Worm (Caenorhabditis elegans) whole organism, L4/young adult: ENCODE data around the gene gsp-1.

Experiments
- W03F9.2 ChIP-seq: fragments of 150-350 bp; optimal IDR thresholded peaks from 2 replicates; lab custom pipeline; 2014; ENCODE audit warnings: missing biosample characterization, missing genetic modification characterization
- dao-5 ChIP-seq: sonication (generic microtip); optimal IDR thresholded peaks from 2 replicates; lab custom pipeline; 2016; ENCODE audit warnings: missing genotype, missing genetic modification characterization, moderate library complexity, missing compliant biosample characterization
- him-1 ChIP-seq: sonication (generic microtip); optimal IDR thresholded peaks from 2 replicates; lab custom pipeline; 2016; ENCODE audit warnings: missing genotype, missing genetic modification reagents, missing genetic modification characterization, missing compliant biosample characterization

Gene gsp-1

DNA sequence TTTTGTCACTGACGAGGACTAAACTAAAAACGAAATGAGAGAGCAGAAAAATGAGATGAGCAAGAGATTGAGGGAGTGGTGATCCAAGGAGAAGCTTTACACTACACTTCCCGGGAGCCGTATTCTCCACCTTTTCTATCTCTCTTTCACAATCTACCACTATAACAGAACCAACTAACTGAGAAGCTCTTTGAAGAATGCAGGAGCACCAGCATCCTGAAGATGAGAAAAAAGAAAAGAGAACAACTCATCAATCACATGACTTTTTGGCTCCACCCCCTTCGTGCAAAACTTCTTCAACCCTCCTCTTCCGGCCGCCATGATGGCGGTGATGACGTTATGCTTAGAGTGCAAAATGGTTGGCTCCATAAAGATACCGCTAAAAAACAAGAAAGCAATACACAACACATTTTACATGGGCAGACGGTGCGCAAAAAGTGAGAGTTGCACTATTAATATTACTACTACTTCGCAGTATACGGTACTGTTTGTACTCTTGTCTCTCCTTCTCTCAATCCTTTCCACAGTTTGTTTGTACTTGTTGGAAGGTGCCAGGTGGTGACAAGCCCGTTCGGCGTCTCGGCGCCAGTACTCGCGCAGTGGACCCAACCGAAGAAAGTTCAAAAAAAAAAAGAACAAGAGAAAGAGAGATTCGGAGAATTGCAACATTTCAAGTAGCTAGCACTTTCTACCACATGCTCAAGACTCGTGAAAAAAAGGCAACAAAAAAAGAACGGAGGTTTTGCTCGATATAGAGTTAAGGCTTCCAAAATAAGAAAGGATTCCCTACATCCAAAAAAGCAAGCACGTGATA is 37.0 kb downstream of the gsp-1 start:
- TF ChIP-seq him-1 (tag; lab: Kevin White, UChicago) (no peak), dao-5 (tag; lab: Kevin White, UChicago) (no peak), W03F9.2 (no peak)

DNA sequence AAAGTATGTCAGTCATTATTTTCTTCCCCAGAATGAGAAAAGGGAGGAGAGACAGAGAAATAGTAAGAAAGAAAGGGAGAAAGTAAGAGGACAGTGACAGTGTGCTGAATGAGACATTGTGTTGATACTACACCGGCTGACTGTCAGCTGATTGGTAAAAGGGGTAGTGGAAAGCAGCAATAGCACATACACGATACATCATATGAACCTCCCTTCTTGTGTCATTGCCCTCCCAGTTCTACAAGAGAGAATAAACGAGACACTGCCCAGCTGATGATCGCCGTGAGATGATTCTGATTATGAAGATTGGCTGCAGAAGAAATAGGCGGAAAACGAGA is 37.6 kb downstream of the gsp-1 start:
- no peak for TF ChIP-seq dao-5 (tag; lab: Kevin White, UChicago)
- TF ChIP-seq W03F9.2, result peak; percentile 11

DNA sequence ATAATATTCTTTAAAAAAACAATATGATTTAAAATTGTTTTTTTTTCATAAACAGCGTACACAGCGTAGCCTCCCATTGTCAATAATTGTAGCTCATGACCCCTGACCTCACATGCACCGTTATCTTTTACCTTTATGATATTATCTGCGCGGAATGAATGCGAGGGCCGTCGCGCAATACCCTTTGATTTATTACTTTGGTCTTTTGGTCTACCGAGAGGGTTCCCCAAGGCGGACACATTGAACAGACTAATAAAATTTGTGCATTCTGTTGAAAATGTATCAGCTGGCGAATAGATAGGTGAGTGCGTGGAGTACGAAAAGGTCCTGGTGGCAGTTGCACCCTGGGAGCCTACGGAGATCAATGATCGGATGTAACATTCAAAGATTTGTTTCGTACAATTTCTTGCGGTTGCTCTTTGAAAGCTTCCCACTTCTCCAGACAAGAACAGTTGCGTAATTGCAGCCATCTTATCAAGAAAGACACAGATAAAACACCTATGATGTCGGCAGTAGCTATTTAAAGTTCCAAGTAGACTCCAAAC is 38.2 kb downstream of the gsp-1 start:
- no peak for TF ChIP-seq him-1 (tag; lab: Kevin White, UChicago)
- TF ChIP-seq W03F9.2, result no peak
- no peak for TF ChIP-seq dao-5 (tag; lab: Kevin White, UChicago)

DNA sequence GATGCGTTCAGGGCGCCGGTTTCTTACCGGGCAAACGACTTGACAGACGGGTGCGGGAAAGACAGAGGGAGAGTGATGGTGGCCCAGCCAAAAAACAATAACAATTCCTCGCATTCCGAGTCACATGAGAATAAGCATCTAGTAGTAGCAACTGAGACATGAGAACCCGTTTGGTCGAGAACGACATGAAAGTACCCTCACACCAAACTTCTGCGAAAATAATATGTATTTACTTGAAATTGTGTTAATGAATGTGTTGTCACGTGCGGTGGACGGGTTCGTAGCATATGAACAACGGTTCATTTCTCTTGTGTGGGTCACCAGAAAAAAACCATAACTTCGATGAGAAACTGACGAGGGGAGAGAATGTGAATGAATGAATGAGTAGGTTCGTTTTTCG is 38.7 kb downstream of the gsp-1 start:
- TF ChIP-seq W03F9.2, result no peak

DNA sequence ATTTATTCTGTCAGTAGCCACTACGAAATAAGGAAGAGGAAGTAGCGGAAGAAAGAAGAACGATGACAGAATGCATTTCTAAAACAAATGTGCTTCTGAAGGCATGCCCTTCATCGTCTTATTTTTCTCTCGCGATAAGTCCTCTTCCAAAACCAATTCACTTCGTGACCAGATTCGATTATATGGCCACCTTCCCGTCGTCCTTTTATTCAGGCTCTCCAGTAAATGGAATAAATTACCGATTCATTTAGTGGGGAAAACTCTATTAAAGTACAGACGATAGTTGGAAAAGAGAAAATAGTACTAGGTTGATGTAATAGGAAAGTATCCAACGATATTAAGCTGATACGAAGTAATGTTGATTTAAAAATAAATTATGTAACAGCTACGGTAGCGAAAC is 39.1 kb downstream of the gsp-1 start:
- no peak for TF ChIP-seq W03F9.2
- TF ChIP-seq him-1 (tag; lab: Kevin White, UChicago), result no peak
- no peak for TF ChIP-seq dao-5 (tag; lab: Kevin White, UChicago)

DNA sequence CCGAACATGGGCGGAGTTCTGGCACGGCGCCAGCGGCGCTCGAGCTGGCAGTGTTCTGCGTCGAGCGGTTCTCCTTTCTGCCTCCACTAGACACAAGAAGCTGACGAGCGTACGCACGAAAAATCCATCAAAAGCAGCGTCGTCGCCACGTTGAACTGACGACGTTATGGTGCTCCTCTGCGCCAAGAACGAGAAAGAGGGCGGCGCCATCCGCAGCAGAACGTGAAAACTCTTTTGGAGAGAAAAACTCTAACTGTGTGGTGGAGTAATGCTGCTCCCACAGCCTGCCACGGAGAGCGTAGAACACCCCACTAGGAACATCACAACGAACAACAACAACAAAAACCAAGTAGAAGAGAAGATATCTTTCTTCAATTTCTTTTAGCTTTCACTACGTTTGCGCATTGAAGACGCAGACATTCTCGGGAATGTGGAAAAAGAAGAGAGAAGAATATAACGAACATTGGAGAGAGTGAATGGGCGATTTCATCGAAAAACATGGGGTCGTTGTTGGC is 39.7 kb downstream of the gsp-1 start:
- TF ChIP-seq him-1 (tag; lab: Kevin White, UChicago), result peak; percentile 39
- no peak for TF ChIP-seq dao-5 (tag; lab: Kevin White, UChicago)

DNA sequence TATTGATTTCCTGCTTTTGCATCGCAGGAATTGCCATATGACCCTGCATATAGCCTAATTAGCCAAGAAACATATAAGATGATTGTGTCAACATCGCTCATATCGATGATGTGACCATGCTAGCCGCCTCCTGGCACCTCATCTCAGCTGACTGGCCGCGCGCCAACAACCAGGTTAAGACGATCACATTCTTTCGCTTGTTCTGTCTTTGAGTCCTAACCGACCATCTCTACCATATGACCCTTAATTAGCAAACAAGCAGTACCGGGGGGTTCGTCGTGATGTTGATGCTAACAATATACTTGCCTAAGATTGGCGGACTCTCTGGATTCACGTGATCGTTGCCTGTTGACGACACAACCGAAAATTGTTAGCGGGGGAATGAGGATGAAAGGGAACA is 40.4 kb downstream of the gsp-1 start:
- no peak for TF ChIP-seq W03F9.2
- TF ChIP-seq him-1 (tag; lab: Kevin White, UChicago), result no peak
- TF ChIP-seq dao-5 (tag; lab: Kevin White, UChicago), result no peak

DNA sequence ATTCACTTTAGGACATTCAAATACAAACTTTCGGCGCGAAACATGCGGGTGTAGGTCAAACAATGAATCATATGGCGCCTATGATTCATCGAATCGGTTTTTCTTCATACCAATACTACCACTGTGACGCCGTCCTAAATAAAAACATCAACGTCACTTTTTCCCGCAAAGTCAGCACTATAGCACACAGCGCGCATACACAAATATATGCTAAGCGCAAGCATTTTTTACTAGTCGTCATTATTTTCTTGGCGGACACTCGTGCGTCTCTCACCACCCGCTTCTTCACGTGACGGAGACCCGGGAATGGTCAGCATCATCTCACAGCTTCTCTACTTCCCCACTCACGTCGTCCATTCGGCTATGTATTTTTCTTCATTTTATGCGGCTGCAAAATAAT is 41.0 kb downstream of the gsp-1 start:
- no peak for TF ChIP-seq W03F9.2
- no peak for TF ChIP-seq him-1 (tag; lab: Kevin White, UChicago)
- no peak for TF ChIP-seq dao-5 (tag; lab: Kevin White, UChicago)

DNA sequence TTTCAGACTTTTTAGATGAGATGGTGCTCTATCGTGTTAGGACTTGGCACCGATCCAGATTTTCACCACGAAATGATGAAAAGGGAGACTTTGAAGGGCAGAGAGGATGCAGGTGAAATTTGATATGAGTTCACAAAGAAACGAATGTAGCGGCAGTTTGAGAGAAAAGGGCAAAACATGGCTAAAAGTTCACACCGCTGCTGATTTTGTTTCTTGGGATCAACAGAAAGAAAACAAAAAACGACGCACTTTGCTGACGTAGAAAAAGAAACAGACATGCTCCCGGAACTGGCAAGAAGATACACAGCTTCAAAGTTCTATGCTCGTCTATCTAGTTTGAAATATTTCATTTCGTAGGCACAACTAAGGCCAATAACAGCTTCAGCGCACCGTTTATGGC is 41.4 kb downstream of the gsp-1 start:
- TF ChIP-seq him-1 (tag; lab: Kevin White, UChicago), result no peak

DNA sequence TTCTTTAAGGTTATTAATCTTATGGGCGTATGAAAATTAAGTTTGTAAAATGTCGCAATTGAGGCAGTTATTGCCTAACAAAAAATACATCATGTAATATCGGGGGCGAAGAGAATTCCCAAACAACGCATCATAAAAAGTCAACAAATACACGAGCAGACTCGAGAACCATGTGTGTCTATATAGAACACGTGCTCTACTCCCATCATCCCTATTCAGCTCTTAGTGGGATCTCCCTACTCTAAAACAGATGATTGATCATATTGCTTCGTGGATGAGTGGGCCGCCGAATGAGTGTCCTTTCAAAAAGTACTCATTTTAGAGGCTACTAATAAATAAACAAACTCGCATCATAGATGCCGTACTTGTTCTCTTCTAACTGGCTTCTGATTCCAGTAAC is 42.2 kb downstream of the gsp-1 start:
- TF ChIP-seq him-1 (tag; lab: Kevin White, UChicago) (no peak), W03F9.2 (no peak), dao-5 (tag; lab: Kevin White, UChicago) (no peak)

DNA sequence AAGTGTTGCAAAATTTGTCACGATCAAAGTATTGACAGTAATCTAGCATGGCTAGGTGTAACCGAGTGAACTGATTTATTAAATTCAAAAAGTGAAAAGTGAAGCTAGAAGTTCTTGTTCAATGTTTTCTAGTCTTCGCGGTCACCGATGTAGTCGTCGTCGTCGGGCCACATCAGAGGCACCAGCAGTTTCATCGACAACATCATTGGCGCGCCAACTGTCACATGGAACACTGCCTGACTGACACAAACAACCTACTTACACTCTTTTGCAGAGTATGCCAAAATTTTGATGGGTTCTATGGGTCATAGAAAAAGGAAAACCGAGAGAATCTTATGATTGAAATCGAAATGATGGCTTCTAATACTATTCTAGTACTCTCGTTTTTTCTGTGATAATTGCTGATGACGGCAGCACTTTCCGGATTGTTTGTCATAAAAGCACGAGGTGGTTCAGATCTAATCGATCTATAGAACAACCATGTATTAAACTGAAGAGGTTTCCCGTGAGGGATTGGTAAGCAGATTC is 43.3 kb downstream of the gsp-1 start:
- TF ChIP-seq dao-5 (tag; lab: Kevin White, UChicago) (no peak), him-1 (tag; lab: Kevin White, UChicago) (no peak), W03F9.2 (no peak)

DNA sequence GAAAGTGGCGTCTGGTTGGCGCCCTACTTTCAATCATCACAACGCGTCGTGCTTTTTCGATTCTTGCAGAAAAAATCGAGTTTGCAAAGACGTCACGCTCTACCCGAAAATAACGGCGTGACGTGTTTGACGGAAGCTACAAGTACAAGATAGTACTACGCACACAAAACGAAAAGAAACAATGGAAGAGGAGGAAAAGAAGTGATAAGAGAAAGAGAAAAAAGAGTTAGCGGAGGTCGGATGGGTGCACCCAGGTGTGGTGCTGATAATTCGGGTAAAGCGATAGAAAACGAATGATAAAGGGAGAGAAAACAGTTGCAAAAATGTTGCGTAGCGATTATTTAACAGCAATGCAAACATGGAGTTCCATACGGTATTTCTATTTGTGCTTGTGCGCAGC is 44.5 kb downstream of the gsp-1 start:
- TF ChIP-seq W03F9.2 (no peak), dao-5 (tag; lab: Kevin White, UChicago) (no peak), him-1 (tag; lab: Kevin White, UChicago) (no peak)

DNA sequence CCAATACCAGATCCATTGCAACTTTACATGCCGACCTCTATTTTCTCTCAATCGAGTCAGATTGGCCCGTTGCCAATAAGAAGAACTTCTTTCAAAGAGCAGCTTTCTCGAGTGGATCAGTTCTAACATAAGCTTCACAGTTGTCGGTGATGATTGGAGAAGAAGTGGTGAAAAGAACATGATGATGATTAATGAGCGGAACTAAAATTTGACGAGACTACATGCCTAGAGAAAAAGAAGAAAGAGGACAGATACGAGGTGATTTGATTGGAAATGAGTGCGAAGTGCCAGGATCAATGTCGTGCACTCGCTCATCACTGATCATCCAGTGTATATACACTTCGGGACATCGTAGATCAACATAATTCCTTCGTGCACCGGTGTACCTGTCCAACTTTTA is 45.4 kb downstream of the gsp-1 start:
- no peak for TF ChIP-seq him-1 (tag; lab: Kevin White, UChicago)
- no peak for TF ChIP-seq dao-5 (tag; lab: Kevin White, UChicago)
- no peak for TF ChIP-seq W03F9.2

DNA sequence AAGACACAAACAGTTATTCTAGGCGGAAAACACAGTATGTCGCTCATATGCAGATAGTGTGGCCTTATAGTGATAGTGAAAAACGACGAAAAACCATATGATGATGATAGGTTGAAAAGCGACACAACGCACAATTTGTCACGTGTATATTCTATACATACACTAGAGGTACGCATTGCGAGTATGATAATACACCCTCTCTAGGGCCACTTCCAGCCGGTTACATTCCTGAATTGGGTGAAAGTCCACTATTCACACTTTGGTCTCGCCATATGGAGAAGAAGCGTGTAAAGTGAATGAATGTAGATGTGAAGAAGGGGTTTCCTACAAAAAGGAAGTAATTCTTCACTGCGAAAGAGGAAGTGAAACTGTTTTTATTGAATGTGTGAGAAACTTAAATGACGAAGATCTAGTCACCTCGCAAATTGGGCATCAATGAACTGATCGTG is 47.3 kb downstream of the gsp-1 start:
- TF ChIP-seq him-1 (tag; lab: Kevin White, UChicago), result no peak
- no peak for TF ChIP-seq dao-5 (tag; lab: Kevin White, UChicago)
- no peak for TF ChIP-seq W03F9.2
